Fruit fly (Drosophila melanogaster): ENCODE measurements around the gene Lim1.

The Lim1 gene

DNA sequence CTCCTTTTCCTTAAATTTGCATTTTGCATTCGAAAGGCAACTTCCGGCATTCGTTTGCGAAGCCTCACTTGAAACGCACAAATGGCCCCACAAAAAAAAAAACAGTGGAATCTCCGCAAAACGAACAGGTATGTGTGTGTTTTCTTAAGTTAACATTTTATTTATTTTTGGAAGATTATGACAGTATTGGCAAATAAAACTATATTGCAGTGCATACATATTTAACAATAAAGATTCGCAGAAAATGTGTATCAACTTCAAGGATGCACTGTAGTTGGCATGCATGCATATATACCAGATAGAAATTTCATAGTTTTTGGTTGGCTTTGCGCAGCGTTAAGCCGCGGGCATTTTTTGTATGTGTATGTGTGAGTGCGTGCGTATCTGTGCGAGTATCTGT lies 31.6 kb upstream of the Lim1 start (continued):
- TF ChIP-seq Hr38 (GFP tag; optimal IDR thresholded peaks at IDR 0.05) (no peak), fkh (GFP tag; optimal IDR thresholded peaks at IDR 0.05) (no peak), Eip75B (GFP tag; optimal IDR thresholded peaks at IDR 0.05) (no peak), CG6854 (GFP tag; optimal IDR thresholded peaks at IDR 0.05) (no peak), CG3032 (tag; optimal IDR thresholded peaks at IDR 0.05) (no peak), ss (GFP tag; optimal IDR thresholded peaks at IDR 0.05) (no peak), lz (GFP tag; optimal IDR thresholded peaks at IDR 0.05) (peak; percentile 7), esn (GFP tag; optimal IDR thresholded peaks at IDR 0.05) (peak; percentile 7), CG6163 (GFP tag; IDR thresholded peaks at IDR 0.05) (peak; percentile 59; the same call in 1 of the 3 replicates), dac (GFP tag; optimal IDR thresholded peaks at IDR 0.05) (no peak), spab (GFP tag; optimal IDR thresholded peaks at IDR 0.05) (no peak), Ets21C (GFP tag; optimal IDR thresholded peaks at IDR 0.05) (no peak), cyc (GFP tag; optimal IDR thresholded peaks at IDR 0.05) (no peak), net (GFP tag; optimal IDR thresholded peaks at IDR 0.05) (peak; percentile 12), CG16779 (tag; optimal IDR thresholded peaks at IDR 0.05) (no peak), CG3919 (GFP tag; optimal IDR thresholded peaks at IDR 0.05) (peak; percentile 5), pdm3 (GFP tag; optimal IDR thresholded peaks at IDR 0.05) (peak; percentile 56), CG10669 (GFP tag; optimal IDR thresholded peaks at IDR 0.05) (no peak), topi (GFP tag; optimal IDR thresholded peaks at IDR 0.05) (no peak), Sox15 (GFP tag; optimal IDR thresholded peaks at IDR 0.05) (no peak), CG11902 (GFP tag; optimal IDR thresholded peaks at IDR 0.05) (no peak), CG6276 (GFP tag; optimal IDR thresholded peaks at IDR 0.05) (peak; percentile 47), CG8119 (GFP tag; IDR thresholded peaks at IDR 0.05) (peak; percentile 72; the same call in 2 of the 3 replicates), CG8632 (GFP tag; optimal IDR thresholded peaks at IDR 0.05) (no peak), CG34406 (GFP tag; optimal IDR thresholded peaks at IDR 0.05) (no peak), Hr4 (GFP tag; optimal IDR thresholded peaks at IDR 0.05) (no peak), fd85E (GFP tag; optimal IDR thresholded peaks at IDR 0.05) (no peak), CG32006 (GFP tag; optimal IDR thresholded peaks at IDR 0.05) (peak; percentile 64), CG9139 (GFP tag; optimal IDR thresholded peaks at IDR 0.05) (no peak), CG11762 (GFP tag; optimal IDR thresholded peaks at IDR 0.05; ENCODE audit: insufficient read depth) (no peak), Blimp-1 (GFP tag; optimal IDR thresholded peaks at IDR 0.05) (no peak), CG10631 (GFP tag; optimal IDR thresholded peaks at IDR 0.05) (peak; percentile 15), Ets96B (tag; optimal IDR thresholded peaks at IDR 0.05) (no peak), salr (GFP tag; optimal IDR thresholded peaks at IDR 0.05) (no peak), acj6 (GFP tag; optimal IDR thresholded peaks at IDR 0.05) (peak; percentile 26), fd59A (GFP tag; optimal IDR thresholded peaks at IDR 0.05) (no peak), Lpt (GFP tag; optimal IDR thresholded peaks at IDR 0.05) (no peak)

- TF ChIP-seq CG8319 (GFP tag; optimal IDR thresholded peaks at IDR 0.05) (no peak), CG11902 (GFP tag; optimal IDR thresholded peaks at IDR 0.05) (no peak), spab (GFP tag; optimal IDR thresholded peaks at IDR 0.05) (no peak), pdm3 (GFP tag; optimal IDR thresholded peaks at IDR 0.05) (peak; percentile 22), OdsH (GFP tag; optimal IDR thresholded peaks at IDR 0.05) (peak; percentile 24), Hr39 (GFP tag; optimal IDR thresholded peaks at IDR 0.05) (peak; percentile 17), CG8632 (GFP tag; optimal IDR thresholded peaks at IDR 0.05) (peak; percentile 3), CG11294 (GFP tag; IDR thresholded peaks at IDR 0.05) (no peak), Sox15 (GFP tag; optimal IDR thresholded peaks at IDR 0.05) (no peak), CG11762 (GFP tag; optimal IDR thresholded peaks at IDR 0.05; ENCODE audit: insufficient read depth) (no peak), Ets21C (GFP tag; optimal IDR thresholded peaks at IDR 0.05) (no peak), Sox102F (GFP tag; optimal IDR thresholded peaks at IDR 0.05) (peak; percentile 7), Eip78C (GFP tag) (peak; percentile 74), Hr38 (GFP tag; optimal IDR thresholded peaks at IDR 0.05) (no peak), CG9139 (GFP tag; optimal IDR thresholded peaks at IDR 0.05) (no peak), CG16779 (tag; optimal IDR thresholded peaks at IDR 0.05) (no peak), Eip75B (GFP tag; optimal IDR thresholded peaks at IDR 0.05) (no peak), Lpt (GFP tag; optimal IDR thresholded peaks at IDR 0.05) (no peak), ss (GFP tag; optimal IDR thresholded peaks at IDR 0.05) (peak in 1 of 2 experiments; percentile 1), CG10669 (GFP tag; optimal IDR thresholded peaks at IDR 0.05) (peak; percentile 41), acj6 (GFP tag; optimal IDR thresholded peaks at IDR 0.05) (peak; percentile 36), Gug (GFP tag; IDR thresholded peaks at IDR 0.05) (no peak), CG3919 (GFP tag; optimal IDR thresholded peaks at IDR 0.05) (peak; percentile 30), CG31627 (GFP tag; optimal IDR thresholded peaks at IDR 0.05) (peak; percentile 37), svp (GFP tag) (no peak), achi (GFP tag; optimal IDR thresholded peaks at IDR 0.05) (no peak), cyc (GFP tag; optimal IDR thresholded peaks at IDR 0.05) (no peak), CG8119 (GFP tag; IDR thresholded peaks at IDR 0.05) (no peak), net (GFP tag; optimal IDR thresholded peaks at IDR 0.05) (no peak), Ets96B (tag; optimal IDR thresholded peaks at IDR 0.05) (peak; percentile 12), topi (GFP tag; optimal IDR thresholded peaks at IDR 0.05) (peak; percentile 19), CG7368 (GFP tag; optimal IDR thresholded peaks at IDR 0.05) (no peak), CG6276 (GFP tag; optimal IDR thresholded peaks at IDR 0.05) (no peak), CG10631 (GFP tag; optimal IDR thresholded peaks at IDR 0.05) (peak; percentile 30), CG34406 (GFP tag; optimal IDR thresholded peaks at IDR 0.05) (no peak)
Measured at dm6 chrX:8836566-8836965, 31.0 kb upstream of the Lim1 start.
